Worm (Caenorhabditis elegans) whole organism, early embryonic: Measurements from ENCODE around the gene nuo-5.

ENCODE experiments used
- B0310.2 ChIP-seq: sonication (generic microtip); optimal IDR thresholded peaks from 2 replicates; lab custom pipeline; 2016; ENCODE audit warnings: mild to moderate bottlenecking, missing genetic modification characterization, missing compliant biosample characterization
- F13C5.2 ChIP-seq: sonication (generic microtip); optimal IDR thresholded peaks from 2 replicates; lab custom pipeline; 2017; ENCODE audit warnings: mild to moderate bottlenecking, missing genetic modification characterization, inconsistent platforms, missing compliant biosample characterization
- aly-1 ChIP-seq: sonication (generic microtip); optimal IDR thresholded peaks from 2 replicates; lab custom pipeline; 2016; ENCODE audit warnings: missing genetic modification characterization, missing compliant biosample characterization
- ama-1 ChIP-seq: fragments of 150-350 bp; optimal IDR thresholded peaks from 2 replicates; lab custom pipeline; 2014
- ceh-13 ChIP-seq: fragments of 200-800 bp; sonication (Bioruptor generic); optimal IDR thresholded peaks from 2 replicates; lab custom pipeline; 2018; ENCODE audit warnings: mild to moderate bottlenecking, missing genetic modification characterization, missing compliant biosample characterization
- ceh-36 ChIP-seq: sonication (generic microtip); optimal IDR thresholded peaks from 2 replicates; lab custom pipeline; 2016; ENCODE audit warnings: missing genetic modification characterization, inconsistent platforms, missing compliant biosample characterization
- ets-7 ChIP-seq: sonication (generic microtip); optimal IDR thresholded peaks from 2 replicates; lab custom pipeline; 2016; ENCODE audit warnings: missing genotype, missing genetic modification characterization, missing compliant biosample characterization
- flt-1 ChIP-seq: fragments of 200-800 bp; sonication (Bioruptor generic); IDR thresholded peaks from 2 replicates; pipeline ENCODE4 v1.3.6; 2022; ENCODE audit warnings: missing genetic modification characterization, missing compliant biosample characterization
- hmbx-1 ChIP-seq: sonication (generic microtip); optimal IDR thresholded peaks from 2 replicates; lab custom pipeline; 2016; ENCODE audit warnings: mild to moderate bottlenecking, missing genetic modification characterization, missing compliant biosample characterization
- hmg-4 ChIP-seq: fragments of 200-800 bp; sonication (Bioruptor generic); optimal IDR thresholded peaks from 2 replicates; lab custom pipeline; 2018; ENCODE audit warnings: mild to moderate bottlenecking, missing genetic modification characterization, missing compliant biosample characterization
- hnd-1 ChIP-seq: sonication (generic microtip); optimal IDR thresholded peaks from 2 replicates; lab custom pipeline; 2016; ENCODE audit warnings: missing genetic modification characterization, missing compliant biosample characterization
- pes-1 ChIP-seq: fragments of 200-800 bp; sonication (Bioruptor generic); IDR thresholded peaks from 2 replicates; pipeline ENCODE4 v1.3.6; 2022; ENCODE audit warnings: missing genetic modification reagents, missing genetic modification characterization, missing compliant biosample characterization
- scrt-1 ChIP-seq: fragments of 200-800 bp; sonication (Bioruptor generic); IDR thresholded peaks from 2 replicates; pipeline ENCODE4 v1.3.6; 2022; ENCODE audit warnings: missing genetic modification characterization, missing compliant biosample characterization
- sea-1 ChIP-seq: fragments of 200-800 bp; sonication (Bioruptor generic); conservative IDR thresholded peaks from 2 replicates; pipeline ENCODE4 v1.3.6; 2022; ENCODE audit warnings: missing genetic modification characterization, missing compliant biosample characterization
- tbx-11 ChIP-seq: fragments of 200-800 bp; sonication (Bioruptor generic); IDR thresholded peaks from 2 replicates; pipeline ENCODE4 v1.3.6; 2022; ENCODE audit warnings: missing genetic modification characterization, missing compliant biosample characterization
- tbx-37 ChIP-seq: fragments of 200-800 bp; sonication (Bioruptor generic); conservative IDR thresholded peaks from 2 replicates; pipeline ENCODE4 v1.3.6; 2022; ENCODE audit warnings: missing genetic modification reagents, missing genetic modification characterization, missing compliant biosample characterization
- tra-4 ChIP-seq: sonication (generic microtip); optimal IDR thresholded peaks from 2 replicates; lab custom pipeline; 2017; ENCODE audit warnings: missing genetic modification characterization, missing compliant biosample characterization

Gene nuo-5

DNA sequence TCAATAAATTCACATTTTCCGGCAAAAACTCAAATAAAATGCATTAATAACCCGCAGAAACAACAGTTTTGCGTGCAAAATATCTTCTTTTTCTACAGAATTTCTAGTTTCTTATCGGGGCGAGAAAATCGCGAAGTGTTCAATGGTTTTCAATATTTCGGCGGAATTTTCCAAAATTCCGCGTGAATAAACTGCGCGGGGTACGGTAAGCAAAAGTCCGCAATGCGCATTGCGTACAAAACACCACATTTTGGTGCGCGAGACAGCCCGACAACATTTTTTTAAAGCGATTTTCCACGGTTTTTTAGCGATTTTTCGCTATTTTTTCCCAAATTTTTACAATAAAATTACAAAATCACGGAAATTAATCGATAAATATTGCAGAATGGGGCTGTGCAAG lies 4.4 kb upstream of the nuo-5 start, which contains the start of gene Y45G12B.2:
TSS of gene Y45G12B.2 (plus strand) at position 383 of the 400 bp plus-strand sequence.
- TF ChIP-seq F13C5.2 (peak; percentile 68), tbx-37 (0 out of 2 replicates have a peak, but pooled peaks have one; percentile 23), ceh-13 (GFP tag; lab: Kevin White, UChicago) (no peak), tbx-11 (GFP tag; lab: Robert Waterston, UW) (peak; percentile 8; the same call in 1 of the 2 replicates), hmg-4 (GFP tag; lab: Kevin White, UChicago) (peak; percentile 32)

DNA sequence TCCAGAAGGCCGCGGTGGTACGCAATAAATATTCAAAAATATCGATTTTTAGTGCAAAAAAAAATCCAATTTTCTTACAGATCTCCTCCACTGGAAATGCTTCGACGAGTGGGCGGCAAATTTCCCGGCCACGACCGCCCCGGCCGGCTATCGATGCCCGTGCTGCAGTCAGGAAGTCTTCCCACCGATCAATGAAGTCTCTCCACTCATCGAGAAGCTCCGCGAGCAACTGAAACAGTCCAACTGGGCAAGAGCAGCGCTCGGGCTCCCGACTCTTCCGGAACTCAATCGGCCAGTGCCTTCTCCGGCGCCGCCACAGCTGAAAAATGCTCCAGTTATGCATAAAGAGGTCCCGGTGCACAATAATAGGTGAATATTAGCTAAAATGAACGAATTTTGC lies 2.8 kb upstream of the nuo-5 start, which contains the start of gene Y45G12B.3:
TSS of gene Y45G12B.3 (minus strand) at position 320 of the 400 bp plus-strand sequence.
- TF ChIP-seq scrt-1 (GFP tag; lab: Robert Waterston, UW) (no peak), pes-1 (GFP tag; lab: Robert Waterston, UW) (no peak), F13C5.2 (no peak), B0310.2 (no peak), ets-7 (tag; lab: Kevin White, UChicago) (no peak), tbx-37 (no peak), aly-1 (no peak)

DNA sequence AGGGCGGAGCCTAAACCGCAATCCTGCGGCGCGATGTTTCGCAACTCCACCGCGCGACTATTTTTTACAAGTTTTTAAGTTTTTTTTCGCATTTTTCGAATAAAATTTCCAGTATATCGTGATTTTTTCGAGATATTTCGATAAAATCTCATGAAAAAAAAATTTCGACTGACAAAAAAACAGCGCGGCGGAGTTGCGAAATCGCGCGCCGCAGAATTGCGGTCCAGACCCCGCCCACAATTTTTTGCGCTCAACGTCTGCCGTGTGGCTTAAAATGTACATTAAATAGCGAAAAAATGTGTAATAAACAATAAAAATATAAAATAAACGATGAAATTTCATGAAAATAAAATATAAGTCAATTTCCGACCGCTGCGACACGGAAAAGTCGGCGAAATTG lies 1.1 kb upstream of the nuo-5 start:
- TF ChIP-seq pes-1 (GFP tag; lab: Robert Waterston, UW) (peak; percentile 56; the same call in 1 of the 2 replicates), tbx-37 (no peak)

DNA sequence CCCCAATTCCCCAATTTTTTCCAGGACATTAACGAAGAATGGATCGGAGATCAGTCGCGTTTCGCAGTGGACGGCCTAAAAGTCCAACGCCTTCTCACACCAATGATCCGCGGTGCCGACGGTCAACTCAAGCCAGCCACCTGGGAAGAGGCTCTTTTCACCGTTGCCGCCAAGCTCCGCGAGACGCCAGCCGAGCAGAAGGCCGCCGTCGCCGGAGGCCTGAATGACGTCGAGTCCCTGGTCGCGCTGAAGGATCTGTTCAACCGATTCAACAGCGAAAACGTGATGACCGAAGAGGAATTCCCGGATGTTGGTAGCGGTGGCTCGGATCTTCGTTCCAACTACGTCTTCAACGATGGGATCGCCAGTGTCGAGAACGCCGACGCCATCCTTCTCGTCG lies 4.1 kb downstream of the nuo-5 start:
- TF ChIP-seq ets-7 (tag; lab: Kevin White, UChicago) (no peak), tra-4 (tag; lab: Kevin White, UChicago) (no peak), B0310.2 (no peak)

DNA sequence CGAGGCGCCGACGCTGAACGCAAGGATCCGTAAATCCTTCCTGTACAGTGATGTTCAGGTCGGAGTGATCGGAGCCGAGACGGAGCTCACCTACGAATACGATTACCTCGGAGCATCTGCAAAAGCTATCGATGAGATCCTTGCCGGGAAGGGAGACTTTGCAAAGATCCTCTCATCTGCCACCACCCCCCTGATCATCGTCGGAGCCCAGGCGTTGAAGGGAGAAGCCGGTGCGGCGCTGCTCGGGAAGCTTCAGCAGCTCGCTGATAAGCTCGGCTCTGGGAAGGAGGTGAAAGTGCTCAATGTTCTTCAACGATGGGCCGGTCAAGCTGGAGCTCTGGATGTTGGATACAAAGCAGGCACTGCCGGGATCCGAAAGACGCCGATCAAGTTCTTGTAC lies 4.5 kb downstream of the nuo-5 start:
- no peak for TF ChIP-seq ceh-36 (tag; lab: Kevin White, UChicago)
- TF ChIP-seq tbx-11 (GFP tag; lab: Robert Waterston, UW): peak; percentile 6; the same call in 1 of the 2 replicates

DNA sequence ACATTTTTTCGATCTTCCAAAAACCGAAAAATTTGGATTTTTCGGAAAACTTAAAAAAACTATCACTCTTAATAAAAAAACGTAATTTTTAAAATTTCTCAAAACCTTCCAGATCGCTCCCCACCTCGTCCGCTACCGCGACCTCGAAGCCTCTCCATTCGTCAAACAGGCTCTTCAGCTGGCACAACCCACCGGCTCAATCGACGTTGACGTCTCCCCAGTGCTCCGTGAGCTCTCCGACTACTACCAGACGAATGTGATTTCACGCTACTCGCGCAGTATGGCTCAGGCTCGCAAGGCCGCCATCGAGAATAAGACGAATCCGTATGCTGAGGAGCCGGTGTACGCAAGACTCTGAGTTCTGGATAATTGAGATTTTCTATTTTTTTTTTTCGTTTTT lies 7.6 kb downstream of the nuo-5 start:
- TF ChIP-seq tbx-37: no peak
- TF ChIP-seq ceh-36 (tag; lab: Kevin White, UChicago): no peak
- TF ChIP-seq F13C5.2: no peak
- no peak for TF ChIP-seq tbx-11 (GFP tag; lab: Robert Waterston, UW)
- TF ChIP-seq sea-1 (GFP tag; lab: Robert Waterston, UW): no peak
- no peak for TF ChIP-seq aly-1
- TF ChIP-seq pes-1 (GFP tag; lab: Robert Waterston, UW): no peak

DNA sequence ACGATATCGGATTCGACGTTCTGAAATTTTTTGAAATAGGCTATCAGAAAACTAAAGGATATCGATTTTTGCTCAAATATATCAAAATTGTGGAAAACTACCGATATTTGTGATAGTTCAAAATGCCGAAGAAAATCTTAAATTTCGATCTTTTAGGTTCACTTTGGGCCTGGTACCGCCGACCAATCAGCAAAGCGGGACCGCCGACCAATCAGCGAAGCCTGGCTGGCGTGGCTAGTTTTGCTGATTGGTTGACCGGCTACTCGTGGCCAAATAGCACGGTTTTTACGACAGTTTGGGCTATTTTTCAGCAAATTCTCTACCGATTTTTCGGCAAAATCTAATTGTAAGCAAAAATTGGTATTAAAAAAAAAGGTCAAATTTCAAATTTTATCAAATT lies 11.4 kb downstream of the nuo-5 start:
- TF ChIP-seq ceh-36 (tag; lab: Kevin White, UChicago) (no peak), sea-1 (GFP tag; lab: Robert Waterston, UW) (no peak)

DNA sequence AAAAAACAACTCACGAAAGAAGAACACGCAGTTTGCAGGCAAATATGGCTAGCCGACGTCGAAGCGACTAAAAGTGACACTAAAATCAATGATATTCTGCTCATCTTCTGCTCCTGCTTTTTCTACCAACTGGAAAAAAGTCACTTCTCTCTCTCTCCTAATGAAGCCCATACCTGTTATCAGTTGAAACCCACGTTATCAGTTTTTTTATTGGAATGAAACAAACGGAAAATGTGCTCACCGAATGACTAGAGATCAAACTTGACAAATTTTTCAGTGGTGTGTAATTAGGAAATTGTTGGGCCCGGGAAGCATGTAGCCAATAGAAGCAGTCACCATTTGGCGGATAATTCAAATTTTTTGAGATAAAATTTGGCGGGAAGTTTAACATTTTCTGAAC lies 12.7 kb downstream of the nuo-5 start, which contains the start of gene C24B9.3:
TSS of gene C24B9.3 (minus strand) at position 171 of the 400 bp plus-strand sequence.
- TF ChIP-seq flt-1 (GFP tag; lab: Robert Waterston, UW) (no peak), ets-7 (tag; lab: Kevin White, UChicago) (no peak), sea-1 (GFP tag; lab: Robert Waterston, UW) (no peak), scrt-1 (GFP tag; lab: Robert Waterston, UW) (no peak), tbx-37 (no peak), tra-4 (tag; lab: Kevin White, UChicago) (no peak), pes-1 (GFP tag; lab: Robert Waterston, UW) (no peak), hmbx-1 (tag; lab: Kevin White, UChicago) (no peak), aly-1 (no peak), F13C5.2 (no peak), tbx-11 (GFP tag; lab: Robert Waterston, UW) (no peak), ceh-13 (GFP tag; lab: Kevin White, UChicago) (no peak), ama-1 (lab: Kevin White, UChicago) (no peak), hnd-1 (tag; lab: Kevin White, UChicago) (no peak), hmg-4 (GFP tag; lab: Kevin White, UChicago) (no peak), B0310.2 (no peak)

DNA sequence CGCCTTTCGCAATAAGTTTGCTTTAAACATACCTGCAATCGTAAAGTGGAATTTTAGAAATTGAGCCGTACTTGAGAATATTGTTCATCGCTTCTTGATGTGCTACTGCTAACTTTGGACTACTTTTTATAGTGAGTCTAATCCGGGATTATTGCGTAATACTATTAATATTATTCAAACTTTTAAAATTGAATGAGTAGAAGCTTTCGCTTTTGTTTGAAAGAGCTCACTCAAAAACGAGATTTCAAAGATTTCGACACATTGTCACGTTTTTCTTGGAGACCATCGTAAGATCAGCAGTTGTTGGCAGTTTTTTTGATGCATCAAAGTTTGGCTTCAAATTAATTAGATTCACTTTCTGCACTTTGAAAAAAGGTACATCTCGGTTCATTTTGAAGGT lies 14.8 kb downstream of the nuo-5 start, which contains the start of gene srt-28:
TSS of gene srt-28 (minus strand) at position 101 of the 400 bp plus-strand sequence.
- TF ChIP-seq ceh-13 (GFP tag; lab: Kevin White, UChicago): no peak

DNA sequence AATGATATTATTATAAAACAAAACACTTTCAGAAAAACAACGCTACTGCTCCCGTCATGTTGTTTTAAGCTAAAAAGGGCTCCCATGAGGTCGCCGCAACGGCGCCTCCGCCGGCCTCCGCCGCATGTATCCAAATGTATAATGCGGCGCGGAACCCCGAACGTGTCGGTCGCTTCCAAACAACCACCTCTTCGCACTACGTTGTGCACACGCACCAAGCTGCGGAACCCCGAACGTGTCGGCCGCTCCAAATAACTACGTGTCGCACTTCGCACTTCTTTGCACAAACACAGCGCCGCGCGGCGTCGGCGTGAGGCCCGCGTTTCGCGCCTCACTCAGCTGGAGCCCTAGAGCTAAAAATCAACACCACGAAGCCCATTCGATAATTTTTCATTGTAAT lies 18.2 kb downstream of the nuo-5 start:
- TF ChIP-seq sea-1 (GFP tag; lab: Robert Waterston, UW) (0 out of 2 replicates have a peak, but pooled peaks have one; percentile 32), scrt-1 (GFP tag; lab: Robert Waterston, UW) (no peak)
